Worm (Caenorhabditis elegans) whole organism, dauer: Measurements from ENCODE around the gene F09E5.11.

Experiments
- unc-62 ChIP-seq: sonication (generic microtip); optimal IDR thresholded peaks from 2 replicates; lab custom pipeline; 2017; ENCODE audit warnings: missing biosample characterization, missing genetic modification reagents, missing genetic modification characterization

The F09E5.11 gene

DNA sequence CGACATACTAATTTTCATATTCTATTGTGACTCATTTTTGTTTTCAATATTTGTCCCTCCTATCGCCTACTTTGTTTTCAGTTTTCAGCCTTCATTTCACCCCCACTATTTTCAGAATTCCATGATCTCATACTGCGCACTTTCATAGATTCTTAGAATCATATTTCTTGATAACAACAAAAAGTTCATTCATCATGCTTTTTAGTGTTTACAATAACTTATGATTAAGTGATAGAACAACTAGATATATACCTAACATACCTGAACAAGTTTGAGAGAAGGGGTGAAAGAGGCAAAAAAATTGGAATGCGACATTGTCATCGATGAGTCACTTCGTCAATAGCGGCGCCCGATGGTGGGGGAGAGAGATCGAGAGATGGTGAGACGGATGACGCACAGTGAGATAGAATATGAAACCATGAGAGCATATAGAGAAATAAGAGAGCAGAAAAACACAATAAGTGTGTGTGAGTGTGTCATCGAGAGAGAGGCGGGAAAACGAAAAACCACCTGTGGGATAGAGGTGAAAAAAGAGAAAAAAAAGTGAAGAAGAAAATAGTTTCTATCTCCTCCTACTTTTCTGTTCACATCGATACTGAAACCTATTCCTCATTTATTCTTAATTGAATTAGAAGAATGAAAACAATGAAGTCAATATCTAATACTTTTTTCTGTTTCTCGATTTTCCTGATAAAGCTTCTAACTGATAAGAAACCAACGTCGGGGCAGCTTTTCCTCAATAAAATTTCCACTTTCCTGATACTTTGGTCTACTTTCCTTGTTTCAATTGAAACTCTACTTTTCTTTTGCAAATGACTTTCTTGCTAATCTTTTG, 21.1 kb downstream of the F09E5.11 start:
- no peak for TF ChIP-seq unc-62

DNA sequence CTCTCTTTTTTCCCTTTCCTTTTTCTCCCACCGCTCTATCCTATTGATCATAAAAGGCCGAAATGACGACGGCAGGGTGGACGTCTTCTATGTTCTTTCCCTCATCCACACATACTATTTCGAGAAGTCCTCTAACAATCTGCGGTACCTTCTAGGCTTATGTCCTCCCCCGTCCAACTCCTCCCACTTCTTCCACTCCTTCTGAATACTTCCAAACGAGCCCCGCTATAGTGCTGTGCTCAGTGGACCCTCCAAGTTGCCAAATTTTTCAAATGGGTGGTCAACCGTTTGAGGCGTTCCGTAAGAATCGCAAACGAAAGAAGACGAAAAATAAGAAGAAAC, 22.0 kb downstream of the F09E5.11 start:
- TF ChIP-seq unc-62, result no peak

DNA sequence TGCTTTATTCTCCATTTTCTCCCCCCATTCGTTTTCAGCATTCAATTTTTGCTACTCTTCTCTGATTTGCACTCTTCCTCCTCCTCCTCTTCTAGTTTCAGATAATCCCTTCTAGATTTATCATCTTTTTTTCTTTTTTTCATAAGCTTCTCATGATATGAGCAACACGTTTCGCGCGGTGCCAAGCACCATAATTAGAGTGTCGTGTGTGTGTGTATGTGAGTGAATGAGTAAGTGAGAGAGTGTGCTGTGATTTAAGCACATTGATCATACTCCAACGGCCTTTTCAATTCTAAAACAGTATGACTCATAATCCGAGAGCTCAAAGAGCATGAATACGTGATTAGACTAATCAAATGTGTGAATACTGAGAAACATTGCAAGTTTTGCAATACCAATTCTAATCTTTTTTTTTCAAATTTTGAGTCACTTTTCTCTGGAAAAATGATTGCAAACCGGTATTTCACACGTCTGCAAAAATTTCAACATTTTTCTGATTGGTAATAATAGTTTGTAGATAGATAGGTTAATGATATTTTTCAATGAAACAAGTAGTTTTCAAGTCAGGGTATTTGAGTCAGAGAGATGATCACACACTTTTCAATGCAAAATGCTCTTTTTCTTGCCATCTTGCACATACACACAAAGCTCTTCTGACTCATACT, 22.5 kb downstream of the F09E5.11 start:
- no peak for TF ChIP-seq unc-62

DNA sequence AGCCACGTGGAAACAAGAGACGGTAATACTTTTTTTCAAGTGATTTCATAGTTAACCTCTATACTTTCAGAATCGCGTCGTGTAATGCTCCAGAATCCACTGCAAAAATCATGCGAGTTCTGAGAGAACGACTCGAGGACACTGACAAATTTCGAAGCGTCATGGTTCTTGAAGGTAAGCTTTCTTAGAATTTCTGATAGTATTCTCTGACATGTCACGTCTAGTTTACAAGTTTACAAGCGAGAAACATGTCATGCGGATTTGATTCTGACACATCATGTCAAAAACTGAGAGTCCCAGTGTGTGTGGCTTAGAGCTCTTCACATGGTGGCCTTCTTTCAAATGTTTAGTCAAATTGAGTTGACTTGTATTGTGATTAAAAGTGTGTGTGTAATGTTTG, 23.4 kb downstream of the F09E5.11 start:
- TF ChIP-seq unc-62, result no peak

DNA sequence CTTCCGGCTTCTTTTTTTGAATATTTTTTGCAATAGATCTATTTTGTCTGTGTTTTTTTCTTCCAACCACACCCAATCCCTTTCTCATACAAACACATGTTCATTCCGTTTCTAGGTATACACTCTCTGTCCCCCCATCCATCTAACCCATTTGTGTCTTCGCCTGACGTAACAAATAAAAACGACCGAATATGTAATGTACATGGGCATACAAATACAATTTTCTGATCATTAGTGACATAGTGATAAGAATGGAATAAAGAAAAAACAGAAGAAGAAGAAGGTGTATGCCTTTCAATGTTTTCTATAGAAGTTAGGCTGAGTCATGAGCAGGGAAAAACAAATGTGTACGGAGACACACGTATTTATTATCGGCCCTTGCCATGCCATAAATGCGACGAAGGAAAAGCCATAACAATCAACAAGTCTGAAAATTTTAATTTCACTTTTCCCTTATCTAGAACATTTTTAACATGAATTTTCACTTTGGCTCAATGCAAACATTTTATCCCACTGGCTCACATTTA, 24.2 kb downstream of the F09E5.11 start:
- no peak for TF ChIP-seq unc-62

DNA sequence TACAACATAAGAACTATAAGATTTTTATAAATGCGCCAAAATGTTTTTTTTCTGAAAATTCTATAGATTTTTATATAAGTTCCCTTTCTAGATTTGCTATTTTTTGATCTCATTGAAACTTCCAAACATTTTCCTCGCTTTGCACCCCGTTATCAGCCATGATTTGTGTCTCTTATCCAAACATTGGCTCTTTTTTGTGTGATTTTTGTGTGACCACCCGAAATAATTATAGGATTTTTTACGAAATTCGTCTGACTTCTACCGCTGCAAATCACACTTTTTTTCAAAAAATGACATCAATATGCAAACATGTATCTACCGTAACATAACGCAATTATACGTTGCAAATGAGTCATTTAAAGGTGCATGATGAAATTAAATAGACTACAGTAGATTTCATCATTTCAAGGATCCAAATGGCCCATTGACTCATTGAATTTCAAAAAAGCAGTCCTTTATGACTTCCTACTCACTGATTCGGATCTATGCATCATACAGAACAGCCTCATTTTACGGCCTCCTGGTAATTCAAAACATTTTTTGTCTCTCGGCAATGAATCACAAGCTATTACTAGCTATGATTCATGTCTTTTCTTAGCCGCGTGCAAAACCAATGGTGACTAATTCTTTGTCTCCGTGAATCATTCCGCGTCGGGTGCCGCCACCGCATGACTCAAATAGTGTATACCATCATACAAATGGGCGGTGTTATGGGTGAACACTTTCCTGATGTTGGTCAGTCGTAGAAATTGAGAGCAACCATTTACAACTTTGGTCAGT, 25.5 kb downstream of the F09E5.11 start:
- TF ChIP-seq unc-62, result no peak

DNA sequence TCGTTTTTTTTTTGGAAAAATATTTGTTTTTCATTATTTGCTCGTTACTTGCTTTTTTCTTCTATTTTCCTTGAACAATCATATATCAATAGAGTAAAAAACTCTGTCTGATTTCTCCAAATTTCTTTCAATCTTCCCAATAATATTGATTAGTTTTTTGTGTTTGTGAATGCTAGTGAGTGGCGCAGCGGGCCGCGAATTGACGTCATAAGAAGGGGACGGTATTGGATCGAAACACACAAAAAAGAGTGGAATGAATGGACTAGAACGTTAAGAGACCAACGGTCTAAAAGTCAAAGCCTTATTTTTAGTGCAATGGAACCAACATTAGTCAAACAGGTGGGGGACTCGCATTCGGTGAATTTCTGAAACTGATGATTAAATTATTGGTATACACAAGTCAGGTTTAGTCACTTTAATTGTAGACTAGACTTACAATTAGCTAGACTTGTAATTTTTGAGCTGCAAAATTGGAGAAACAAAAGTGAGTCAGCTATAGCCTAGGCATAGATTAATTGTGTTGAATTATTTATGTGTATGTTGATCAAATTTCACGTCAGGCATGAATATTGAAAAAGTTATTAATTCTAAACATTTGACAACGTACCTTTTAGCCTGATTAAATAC, 26.2 kb downstream of the F09E5.11 start:
- no peak for TF ChIP-seq unc-62

DNA sequence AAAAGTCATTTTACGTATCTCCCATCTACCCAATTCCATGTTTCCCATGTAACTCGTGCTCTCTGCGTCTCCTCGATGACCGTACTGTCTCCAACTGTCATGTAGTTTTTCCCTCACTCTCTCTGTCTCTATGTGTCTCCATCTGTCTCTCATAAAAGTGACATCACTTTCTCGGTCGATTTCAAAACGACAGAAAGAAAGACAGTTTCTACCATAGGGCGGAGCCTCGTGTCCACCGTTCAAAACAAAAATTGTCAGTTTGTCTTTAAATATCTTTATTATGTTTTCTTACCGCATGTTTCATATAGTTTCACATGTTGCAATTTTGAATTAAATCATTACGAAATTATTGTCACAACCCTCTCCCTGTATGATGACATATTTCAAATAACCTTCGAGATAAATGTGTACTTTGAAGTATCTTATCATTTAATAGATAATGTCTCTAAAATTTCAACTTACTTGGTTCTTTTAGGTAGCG, 27.7 kb downstream of the F09E5.11 start:
- no peak for TF ChIP-seq unc-62

DNA sequence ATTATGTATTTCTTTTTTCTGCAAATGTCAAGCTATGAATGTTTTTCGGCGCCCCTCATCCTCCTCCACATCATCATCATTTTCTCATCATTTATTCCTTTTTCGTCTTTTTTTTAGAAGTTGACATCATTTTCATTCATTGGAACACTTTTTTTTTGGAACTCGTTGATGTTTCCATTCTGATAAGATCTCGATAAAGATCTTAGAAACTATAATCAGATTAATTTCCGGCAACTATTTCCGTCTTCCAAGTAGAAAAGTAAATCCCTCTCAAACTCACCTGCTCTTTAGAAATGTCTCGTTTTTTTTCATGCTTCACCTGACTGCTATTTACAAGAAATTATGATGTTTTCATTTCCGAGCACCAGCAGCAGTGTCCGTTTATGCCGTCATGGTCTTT, 29.1 kb downstream of the F09E5.11 start:
- TF ChIP-seq unc-62, result no peak

DNA sequence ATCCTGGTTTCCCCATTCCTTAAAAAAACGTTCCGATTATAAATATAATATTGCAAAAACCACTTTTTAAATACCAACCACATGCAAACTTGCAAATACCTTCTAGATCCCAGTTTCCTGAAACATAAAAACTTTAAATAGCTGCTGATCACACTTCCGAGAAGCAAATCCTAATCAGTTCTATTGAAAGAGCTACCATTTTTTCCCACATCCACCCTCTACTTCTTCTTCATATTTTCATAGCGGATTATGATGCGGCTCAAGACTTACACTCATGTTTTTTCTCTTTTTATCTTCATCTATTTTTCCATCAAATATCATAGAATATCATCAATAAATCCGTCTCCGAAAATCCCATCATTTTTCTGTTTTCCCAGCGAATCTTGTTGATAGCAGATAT, 31.1 kb downstream of the F09E5.11 start:
- no peak for TF ChIP-seq unc-62

DNA sequence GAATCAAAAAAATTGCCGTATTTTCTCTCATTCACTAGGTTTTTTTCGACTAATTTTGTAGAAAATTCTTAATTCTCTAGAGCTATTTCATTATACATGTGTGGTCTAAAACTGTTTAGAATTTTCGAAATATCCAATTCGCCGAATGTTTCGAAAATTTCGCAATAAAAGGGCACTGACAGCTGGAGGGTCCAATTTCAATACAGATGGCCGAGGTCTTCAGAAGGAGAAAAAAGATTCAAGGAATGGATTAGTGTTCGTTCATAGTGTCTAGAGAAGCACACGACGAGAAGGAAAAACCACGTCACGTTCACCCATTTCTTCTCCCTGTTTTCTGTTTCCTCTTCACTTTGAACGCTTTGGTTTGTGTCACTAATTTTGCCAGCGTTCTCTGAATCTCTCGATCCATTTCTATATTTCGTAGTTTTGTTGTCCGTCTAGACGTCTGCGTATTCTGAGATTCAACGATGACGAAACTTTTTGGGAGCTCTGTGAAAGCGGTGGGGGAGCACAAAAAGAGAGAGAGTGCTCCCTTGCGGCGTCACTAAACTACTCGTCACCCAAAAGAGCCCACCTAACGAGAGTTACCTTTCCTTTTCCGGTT, 31.9 kb downstream of the F09E5.11 start:
- TF ChIP-seq unc-62, result no peak

DNA sequence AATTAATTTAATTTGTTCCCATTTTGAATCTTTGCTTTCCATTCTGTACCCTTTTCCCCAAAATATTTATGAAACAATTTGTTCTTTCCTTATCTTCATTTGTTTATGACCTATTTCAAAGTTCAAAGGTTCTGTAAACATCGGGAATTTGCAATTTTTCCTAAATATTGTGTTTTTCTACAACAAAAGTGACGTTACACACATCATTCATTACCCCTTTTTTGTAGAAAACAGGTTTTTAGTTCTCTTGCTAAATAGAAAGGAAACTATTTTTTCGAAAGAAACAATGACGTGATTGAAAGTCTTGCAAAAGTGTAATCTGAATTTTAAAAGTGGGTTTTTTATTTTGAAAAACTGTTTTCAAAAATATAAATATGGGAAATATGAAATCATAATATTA, 33.3 kb downstream of the F09E5.11 start:
- no peak for TF ChIP-seq unc-62

DNA sequence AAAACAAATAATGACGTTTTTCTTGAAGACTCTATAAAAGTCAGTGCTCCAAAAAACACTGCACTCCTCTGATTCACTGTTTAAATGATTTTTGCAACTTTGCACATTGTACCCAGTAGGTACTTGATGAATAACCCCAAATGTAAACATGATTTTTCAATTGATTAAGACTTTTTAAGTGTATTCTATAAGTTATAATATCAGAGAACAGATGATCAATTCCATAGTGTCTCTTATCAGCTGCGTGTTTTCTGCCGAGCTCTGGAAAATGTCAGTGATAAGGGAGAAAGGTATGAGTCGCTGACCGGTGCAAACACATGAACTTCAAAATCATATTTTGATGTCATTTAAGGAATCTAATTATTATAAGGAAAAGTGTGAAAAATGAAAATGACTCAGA, 34.2 kb downstream of the F09E5.11 start:
- TF ChIP-seq unc-62, result no peak

DNA sequence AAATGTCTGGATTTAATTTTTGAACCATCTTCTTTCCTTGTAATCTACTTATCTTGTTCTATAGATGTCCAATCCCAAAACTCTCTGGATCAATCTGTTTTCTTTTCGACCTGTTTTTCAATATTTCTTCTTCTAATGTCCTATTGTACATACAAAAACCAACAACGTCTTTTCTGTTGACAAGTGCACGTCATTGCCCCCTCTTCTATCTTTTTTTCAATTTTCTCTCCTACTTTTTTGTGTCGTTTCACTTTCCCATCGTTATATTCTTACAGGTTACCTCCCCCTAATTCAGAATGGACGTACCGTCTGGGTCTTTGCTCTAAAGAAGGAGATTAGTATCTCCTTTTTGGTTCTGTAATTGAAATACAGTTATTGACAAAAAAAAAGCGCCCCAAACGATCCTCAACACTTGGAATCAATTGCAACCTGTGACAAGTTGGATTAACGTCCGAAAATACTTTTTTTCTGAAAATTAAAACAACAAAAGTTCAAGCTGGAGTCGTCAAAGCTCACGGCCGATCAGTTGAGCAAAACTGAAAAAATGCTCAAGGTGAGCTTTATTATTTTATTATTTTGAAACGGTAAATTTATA, 35.2 kb downstream of the F09E5.11 start, which contains the start of gene vhp-1:
vhp-1 (plus strand) TSS at position 545 of the 595 bp plus-strand sequence.
- no peak for TF ChIP-seq unc-62

DNA sequence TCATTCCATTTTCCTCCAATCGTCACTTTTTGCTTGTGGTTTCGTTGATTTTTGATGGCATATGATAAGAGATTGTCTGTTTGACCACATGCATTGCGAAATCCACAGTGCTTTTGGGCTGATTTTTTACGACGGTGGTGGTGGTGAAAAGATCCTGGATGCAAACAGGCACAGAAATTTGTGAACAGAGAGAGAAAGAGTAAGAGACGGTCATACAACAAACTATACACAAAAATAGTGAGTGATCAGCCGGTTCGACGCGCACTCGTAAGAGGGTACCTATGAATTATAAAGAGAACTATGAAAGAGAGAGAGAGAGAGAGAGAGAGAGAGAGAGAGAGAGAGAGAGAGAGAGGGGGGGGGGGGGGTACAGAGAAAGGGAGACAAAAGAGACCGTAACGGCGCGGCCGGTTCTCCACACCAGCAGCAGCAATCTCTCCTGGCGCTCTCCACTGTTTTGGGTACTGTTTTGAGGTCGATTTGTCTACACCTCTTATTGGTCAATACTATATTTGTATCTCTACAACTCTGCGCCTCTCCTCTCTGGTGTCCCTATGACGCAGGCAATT, 36.2 kb downstream of the F09E5.11 start:
- TF ChIP-seq unc-62, result no peak
